Fruit fly (Drosophila melanogaster): ENCODE measurements around the gene Surf6.

Surf6 gene

dm6 chr3R:19904865-19905373 lies at the start of gene Surf6, which contains the start of gene RhoGAP92B (continued):
- TF ChIP-seq Mes4 (GFP tag; optimal IDR thresholded peaks at IDR 0.05) (peak; percentile 68), caup (GFP tag; optimal IDR thresholded peaks at IDR 0.05; ENCODE audit: severe bottlenecking) (peak; percentile 71), CG13287 (GFP tag; IDR thresholded peaks at IDR 0.05; ENCODE audit: partially characterized antibody) (peak; percentile 78), sens-2 (GFP tag; IDR thresholded peaks at IDR 0.05) (no peak), Hr78 (GFP tag; optimal IDR thresholded peaks at IDR 0.05) (peak in 1 of 2 experiments; percentile 98), CG11504 (tag; optimal IDR thresholded peaks at IDR 0.05) (peak; percentile 69), sisA (GFP tag; IDR thresholded peaks at IDR 0.05) (peak; percentile 36; the same call in 1 of the 2 replicates), chm (GFP tag; IDR thresholded peaks at IDR 0.05) (no peak; the same call in 1 of the 2 replicates), unpg (GFP tag; optimal IDR thresholded peaks at IDR 0.05) (peak; percentile 55), CG11085 (GFP tag; IDR thresholded peaks at IDR 0.05) (no peak), sima (GFP tag; optimal IDR thresholded peaks at IDR 0.05) (no peak), Nf-YA (GFP tag; IDR thresholded peaks at IDR 0.05) (no peak), gsb (GFP tag; IDR thresholded peaks at IDR 0.05) (no peak), CG5953 (GFP tag; IDR thresholded peaks at IDR 0.05) (0 out of 2 replicates have a peak, but pooled peaks have one; percentile 27), sim (GFP tag; IDR thresholded peaks at IDR 0.05) (0 out of 2 replicates have a peak, but pooled peaks have one; percentile 8), CG17361 (GFP tag; IDR thresholded peaks at IDR 0.05) (peak; percentile 63; the same call in 2 of the 3 replicates), tup (GFP tag; optimal IDR thresholded peaks at IDR 0.05) (no peak), Hr39 (optimal IDR thresholded peaks at IDR 0.05) (no peak), ase (GFP tag; IDR thresholded peaks at IDR 0.05) (no peak), repo (GFP tag; optimal IDR thresholded peaks at IDR 0.05) (peak; percentile 34), stwl (tag; optimal IDR thresholded peaks at IDR 0.05) (peak; percentile 89), dm (GFP tag; optimal IDR thresholded peaks at IDR 0.05) (peak; percentile 96), Fer1 (GFP tag; optimal IDR thresholded peaks at IDR 0.05) (peak; percentile 79), Dip2 (GFP tag; IDR thresholded peaks at IDR 0.05) (no peak), nerfin-1 (tag; optimal IDR thresholded peaks at IDR 0.05) (peak; percentile 54), Vsx1 (GFP tag; optimal IDR thresholded peaks at IDR 0.05) (peak; percentile 70), cad (GFP tag; optimal IDR thresholded peaks at IDR 0.05) (no peak), CG10147 (GFP tag; optimal IDR thresholded peaks at IDR 0.05) (peak; percentile 38), Hr51 (GFP tag; optimal IDR thresholded peaks at IDR 0.05) (peak; percentile 32 to 55), CG1233 (GFP tag; optimal IDR thresholded peaks at IDR 0.05) (peak; percentile 65), ssp (GFP tag; IDR thresholded peaks at IDR 0.05) (0 out of 2 replicates have a peak, but pooled peaks have one; percentile 20), inv (GFP tag; IDR thresholded peaks at IDR 0.05; ENCODE audit: partially characterized antibody) (no peak), CG31388 (GFP tag; optimal IDR thresholded peaks at IDR 0.05) (no peak), pita (GFP tag; optimal IDR thresholded peaks at IDR 0.05) (no peak), bab2 (GFP tag; optimal IDR thresholded peaks at IDR 0.05) (peak; percentile 56), Hsf (GFP tag; optimal IDR thresholded peaks at IDR 0.05) (peak; percentile 71), gro (GFP tag; optimal IDR thresholded peaks at IDR 0.05) (peak; percentile 62), CG42726 (GFP tag; IDR thresholded peaks at IDR 0.05; ENCODE audit: partially characterized antibody) (no peak; the same call in 1 of the 2 replicates), maf-S (GFP tag; optimal IDR thresholded peaks at IDR 0.05) (peak; percentile 19), Oli (tag; optimal IDR thresholded peaks at IDR 0.05) (peak; percentile 59), Sry-δ (GFP tag; optimal IDR thresholded peaks at IDR 0.05) (peak; percentile 65), mam (GFP tag; optimal IDR thresholded peaks at IDR 0.05) (peak; percentile 71), CG3847 (GFP tag; IDR thresholded peaks at IDR 0.05) (peak; percentile 86), onecut (GFP tag; IDR thresholded peaks at IDR 0.05) (no peak), Meics (GFP tag; optimal IDR thresholded peaks at IDR 0.05) (peak; percentile 69), Awh (GFP tag; IDR thresholded peaks at IDR 0.05) (no peak), H15 (GFP tag; IDR thresholded peaks at IDR 0.05) (0 out of 3 replicates have a peak, but pooled peaks have one; percentile 23), gcm (GFP tag; optimal IDR thresholded peaks at IDR 0.05) (peak; percentile 63), CG1792 (GFP tag; optimal IDR thresholded peaks at IDR 0.05) (peak; percentile 3), Bgb (GFP tag; IDR thresholded peaks at IDR 0.05; ENCODE audit: partially characterized antibody) (no peak)
